Fruit fly (Drosophila melanogaster) whole organism: ENCODE measurements around the gene CG14712.

ENCODE experiments used
- CG8478 ChIP-seq: fragments of >200 bp; optimal IDR thresholded peaks from 2 replicates; lab custom pipeline; 2018; ENCODE audit warnings: inconsistent platforms
- Dll ChIP-seq: fragments of >200 bp; optimal IDR thresholded peaks from 2 replicates; lab custom pipeline; 2017
- EcR ChIP-seq, 2 experiments: fragments of >200 bp; optimal IDR thresholded peaks; 2 replicates each; lab custom pipeline; 2017; ENCODE audit warnings: missing biosample characterization in 2 of 2, missing genetic modification characterization in 2 of 2, missing genetic modification reagents in 2 of 2
- pan ChIP-seq: fragments of >200 bp; optimal IDR thresholded peaks from 2 replicates; lab custom pipeline; 2017
- psq ChIP-seq: fragments of >200 bp; optimal IDR thresholded peaks from 2 replicates; lab custom pipeline; 2017
- usp ChIP-seq: fragments of >200 bp; optimal IDR thresholded peaks from 2 replicates; lab custom pipeline; 2017; ENCODE audit warnings: missing biosample characterization, missing genetic modification characterization, mixed read lengths

Gene CG14712

dm6 chr3R:11628416-11629041 is at the start of gene CG14712:
CG14712 (plus strand) TSS chr3R:11628759.
- TF ChIP-seq CG8478 (lab: Kevin White, UChicago) (no peak), pan (lab: Kevin White, UChicago) (no peak), EcR (GFP tag; optimal IDR thresholded peaks at IDR 0.05; lab: Kevin White, UChicago) (no peak), usp (GFP tag; lab: Kevin White, UChicago) (no peak), Dll (lab: Kevin White, UChicago) (no peak), psq (lab: Kevin White, UChicago) (no peak)

dm6 chr3R:11581340-11582252 is 47.0 kb upstream of the CG14712 start, which contains the start of gene wkd:
wkd (plus strand) TSS chr3R:11581576.
- TF ChIP-seq Dll (lab: Kevin White, UChicago), result no peak
- TF ChIP-seq usp (GFP tag; lab: Kevin White, UChicago), result no peak

- TF ChIP-seq pan (lab: Kevin White, UChicago) (peak; percentile 35), Dll (lab: Kevin White, UChicago) (no peak), psq (lab: Kevin White, UChicago) (no peak)
These were observed 46.3 kb upstream of the CG14712 start for dm6 chr3R:11582253-11582589.

dm6 chr3R:11589764-11590358 is 38.7 kb upstream of the CG14712 start, which contains the start of gene CG6791:
CG6791 (minus strand) TSS chr3R:11590146.
- no peak for TF ChIP-seq pan (lab: Kevin White, UChicago)
- TF ChIP-seq psq (lab: Kevin White, UChicago), result no peak
- TF ChIP-seq CG8478 (lab: Kevin White, UChicago), result no peak
- TF ChIP-seq Dll (lab: Kevin White, UChicago), result no peak
- TF ChIP-seq EcR (GFP tag; optimal IDR thresholded peaks at IDR 0.05; lab: Kevin White, UChicago), result no peak
- no peak for TF ChIP-seq usp (GFP tag; lab: Kevin White, UChicago)

- TF ChIP-seq usp (GFP tag; lab: Kevin White, UChicago), result no peak
These were observed 33.0 kb upstream of the CG14712 start for dm6 chr3R:11595523-11595922.

- TF ChIP-seq pan (lab: Kevin White, UChicago), result no peak
- no peak for TF ChIP-seq EcR (GFP tag; optimal IDR thresholded peaks at IDR 0.05; lab: Kevin White, UChicago)
- no peak for TF ChIP-seq usp (GFP tag; lab: Kevin White, UChicago)
- TF ChIP-seq Dll (lab: Kevin White, UChicago), result no peak
- no peak for TF ChIP-seq psq (lab: Kevin White, UChicago)
- TF ChIP-seq CG8478 (lab: Kevin White, UChicago), result no peak
These were observed 25.4 kb upstream of the CG14712 start for dm6 chr3R:11603136-11603535.

dm6 chr3R:11604654-11605436 is 23.7 kb upstream of the CG14712 start:
- TF ChIP-seq CG8478 (lab: Kevin White, UChicago) (no peak), Dll (lab: Kevin White, UChicago) (peak; percentile 96)

dm6 chr3R:11606679-11607078 is 21.9 kb upstream of the CG14712 start:
- TF ChIP-seq EcR (GFP tag; optimal IDR thresholded peaks at IDR 0.05; lab: Kevin White, UChicago) (no peak), psq (lab: Kevin White, UChicago) (no peak), Dll (lab: Kevin White, UChicago) (no peak), pan (lab: Kevin White, UChicago) (no peak), CG8478 (lab: Kevin White, UChicago) (no peak), usp (GFP tag; lab: Kevin White, UChicago) (no peak)

- TF ChIP-seq pan (lab: Kevin White, UChicago) (no peak), psq (lab: Kevin White, UChicago) (no peak), Dll (lab: Kevin White, UChicago) (no peak), EcR (GFP tag; optimal IDR thresholded peaks at IDR 0.05; lab: Kevin White, UChicago) (no peak), usp (GFP tag; lab: Kevin White, UChicago) (no peak), CG8478 (lab: Kevin White, UChicago) (no peak)
These were observed 16.1 kb upstream of the CG14712 start for dm6 chr3R:11612467-11612866.

- TF ChIP-seq psq (lab: Kevin White, UChicago) (no peak), pan (lab: Kevin White, UChicago) (peak; percentile 40)
These were observed 15.1 kb upstream of the CG14712 start for dm6 chr3R:11613252-11614036.

- TF ChIP-seq usp (GFP tag; lab: Kevin White, UChicago) (no peak), EcR (GFP tag; optimal IDR thresholded peaks at IDR 0.05; lab: Kevin White, UChicago) (peak in 1 of 2 experiments; percentile 65)
These were observed 14.5 kb upstream of the CG14712 start for dm6 chr3R:11614107-11614506.
